Worm (Caenorhabditis elegans): ENCODE data around the gene sdz-9.

Gene sdz-9

DNA sequence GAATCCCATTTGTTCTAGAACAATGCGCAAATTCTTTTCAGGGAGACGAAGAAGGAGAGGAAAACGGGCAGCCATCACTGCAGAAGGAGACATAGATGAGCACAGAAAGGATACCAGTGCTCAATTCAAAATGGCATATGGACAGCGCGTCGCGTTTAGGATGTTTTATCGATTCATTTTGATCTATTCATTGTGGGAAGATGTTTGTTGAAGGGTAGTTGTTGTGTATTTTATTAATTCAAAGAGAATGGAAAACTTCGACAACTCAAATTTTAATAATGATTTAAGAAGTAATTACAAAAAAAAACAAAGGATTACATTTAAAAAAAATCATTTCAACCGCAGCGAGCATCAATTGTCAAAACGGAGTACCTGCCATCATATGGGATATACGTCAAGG lies 1.3 kb downstream of the sdz-9 start, which contains the start of gene sdz-10:
sdz-10 (minus strand) TSS at position 101 of the 400 bp plus-strand sequence.
- no peak for TF ChIP-seq spr-1 (tag; optimal IDR thresholded peaks at IDR 0.05)

- no peak for TF ChIP-seq spr-1 (tag; optimal IDR thresholded peaks at IDR 0.05)
- no peak for TF ChIP-seq lin-39 (tag; optimal IDR thresholded peaks at IDR 0.05)
- TF ChIP-seq duxl-1 (tag; optimal IDR thresholded peaks at IDR 0.05; ENCODE audit: poor library complexity) = no peak
- no peak for TF ChIP-seq Y5F2A.4 (GFP tag; optimal IDR thresholded peaks at IDR 0.05)
- TF ChIP-seq ceh-32 (tag; optimal IDR thresholded peaks at IDR 0.05; ENCODE audit: poor library complexity) = no peak
- TF ChIP-seq daf-16 (GFP tag; optimal IDR thresholded peaks at IDR 0.05) = no peak
- TF ChIP-seq daf-16 (tag; optimal IDR thresholded peaks at IDR 0.05) = no peak
- no peak for TF ChIP-seq lin-13 (GFP tag; optimal IDR thresholded peaks at IDR 0.05)
- TF ChIP-seq hlh-11 (tag; optimal IDR thresholded peaks at IDR 0.05) = no peak
- no peak for TF ChIP-seq lin-15B (tag; optimal IDR thresholded peaks at IDR 0.05)
- no peak for TF ChIP-seq fkh-10 (GFP tag; optimal IDR thresholded peaks at IDR 0.05)
- no peak for TF ChIP-seq snpc-4 (tag; optimal IDR thresholded peaks at IDR 0.05)
- TF ChIP-seq lin-29 (GFP tag; IDR thresholded peaks at IDR 0.05) = no peak
- no peak for TF ChIP-seq lim-7 (GFP tag; IDR thresholded peaks at IDR 0.05)
Observed at ce11 chrII:2770788-2771187, 2.6 kb downstream of the sdz-9 start, which contains the start of gene fbxb-105. TSS of gene fbxb-105 (minus strand) at chrII:2770888.

DNA sequence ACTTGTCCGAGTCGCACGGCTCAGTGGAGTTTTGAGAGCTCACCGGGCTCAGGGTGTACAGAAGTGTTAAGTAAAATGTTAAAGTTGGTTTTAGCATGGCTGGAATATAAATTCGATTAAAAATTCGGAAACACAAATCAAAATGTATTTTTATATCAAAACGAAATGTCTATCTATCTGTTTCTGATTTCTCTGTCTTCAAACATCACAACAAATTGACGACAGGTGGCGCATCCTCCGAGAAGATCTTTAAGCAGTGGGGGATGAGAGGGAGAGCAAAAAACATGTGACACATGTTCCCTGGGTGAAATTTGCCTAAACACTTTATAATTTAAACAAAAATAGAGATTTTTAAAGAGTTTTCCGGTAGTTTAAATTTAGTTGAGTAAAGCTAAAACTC lies 4.4 kb downstream of the sdz-9 start, which contains the start of gene F08D12.7:
F08D12.7 (minus strand) TSS at position 101 of the 400 bp plus-strand sequence.
- TF ChIP-seq daf-16 (GFP tag; optimal IDR thresholded peaks at IDR 0.05) = peak in 1 of 2 experiments; percentile 36
- no peak for TF ChIP-seq daf-16 (tag; optimal IDR thresholded peaks at IDR 0.05)
- no peak for TF ChIP-seq ceh-62 (tag; optimal IDR thresholded peaks at IDR 0.05)

DNA sequence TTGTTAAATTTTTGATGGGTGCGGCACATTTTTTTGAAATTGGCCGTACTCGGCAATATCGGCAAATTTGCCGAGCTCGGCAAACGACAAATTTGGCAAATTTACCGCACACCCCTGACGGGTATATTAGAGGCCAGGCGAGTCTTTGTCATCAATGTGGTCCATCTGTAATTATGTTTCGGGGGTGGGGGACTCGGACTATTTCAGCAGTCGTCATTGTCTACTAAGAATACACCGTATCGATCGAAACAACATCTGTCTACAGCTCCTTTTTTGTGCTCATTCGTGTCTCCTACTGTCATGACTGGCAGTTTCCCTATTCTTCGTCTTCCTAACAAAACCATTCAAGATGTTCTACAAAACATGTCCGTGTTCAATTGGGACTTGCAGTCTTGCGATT lies 7.1 kb downstream of the sdz-9 start, which contains the start of gene F08D12.15:
F08D12.15 (plus strand) TSS at position 301 of the 400 bp plus-strand sequence.
- TF ChIP-seq T26A8.4 (GFP tag; IDR thresholded peaks at IDR 0.05) (no peak), F44E2.7 (GFP tag; IDR thresholded peaks at IDR 0.05) (no peak), F49E8.2 (tag; optimal IDR thresholded peaks at IDR 0.05; ENCODE audit: borderline replicate concordance) (no peak), skn-1 (tag; optimal IDR thresholded peaks at IDR 0.05) (no peak), zfp-3 (GFP tag; conservative IDR thresholded peaks at IDR 0.05) (no peak), dve-1 (tag; optimal IDR thresholded peaks at IDR 0.05; ENCODE audit: insufficient read depth) (no peak), spr-3 (GFP tag; optimal IDR thresholded peaks at IDR 0.05) (no peak), madf-5 (GFP tag; IDR thresholded peaks at IDR 0.05) (no peak), lin-29 (GFP tag; IDR thresholded peaks at IDR 0.05) (no peak), dmd-8 (GFP tag; IDR thresholded peaks at IDR 0.05) (no peak), php-3 (GFP tag; IDR thresholded peaks at IDR 0.05) (no peak), hlh-11 (tag; optimal IDR thresholded peaks at IDR 0.05) (no peak), set-16 (GFP tag; IDR thresholded peaks at IDR 0.05) (no peak), nhr-102 (tag; optimal IDR thresholded peaks at IDR 0.05) (no peak), pqm-1 (tag; optimal IDR thresholded peaks at IDR 0.05) (no peak), dmd-9 (GFP tag; IDR thresholded peaks at IDR 0.05) (no peak), arid-1 (GFP tag; conservative IDR thresholded peaks at IDR 0.05) (no peak), lin-39 (tag; optimal IDR thresholded peaks at IDR 0.05) (no peak)

ce11 chrII:2764664-2765063 lies 8.8 kb downstream of the sdz-9 start, which contains the start of gene fbxb-108:
TSS of gene fbxb-108 (plus strand) at chrII:2764964.
- TF ChIP-seq nhr-48 (tag; optimal IDR thresholded peaks at IDR 0.05) (no peak), php-3 (GFP tag; IDR thresholded peaks at IDR 0.05) (no peak), mes-2 (tag; optimal IDR thresholded peaks at IDR 0.05; ENCODE audit: poor library complexity, severe bottlenecking) (no peak), F37D6.2 (tag; optimal IDR thresholded peaks at IDR 0.05) (no peak)

Data from whole organism, L4 larva.